Worm (Caenorhabditis elegans) whole organism, young adult: ENCODE measurements around the gene F38B2.6.

Source experiments
- B0261.1 ChIP-seq: sonication (generic microtip); optimal IDR thresholded peaks from 2 replicates; lab custom pipeline; 2016; ENCODE audit warnings: mild to moderate bottlenecking, missing genetic modification characterization, moderate library complexity, missing compliant biosample characterization
- F10E7.11 ChIP-seq: sonication (generic microtip); optimal IDR thresholded peaks from 2 replicates; lab custom pipeline; 2017; ENCODE audit warnings: mild to moderate bottlenecking, missing genetic modification characterization, moderate library complexity, missing compliant biosample characterization
- F55B11.4 ChIP-seq: sonication (generic microtip); optimal IDR thresholded peaks from 2 replicates; lab custom pipeline; 2016; ENCODE audit warnings: missing compliant biosample characterization, missing genetic modification characterization, borderline replicate concordance; ENCODE audit not compliant: insufficient read depth
- F57A8.1 ChIP-seq: fragments of 200-800 bp; sonication (Bioruptor generic); optimal IDR thresholded peaks from 2 replicates; lab custom pipeline; 2018; ENCODE audit warnings: mild to moderate bottlenecking, missing genetic modification characterization, moderate library complexity, missing compliant biosample characterization
- K12H6.12 ChIP-seq: fragments of 200-800 bp; sonication (Bioruptor generic); optimal IDR thresholded peaks from 2 replicates; lab custom pipeline; 2018; ENCODE audit warnings: mild to moderate bottlenecking, missing genetic modification characterization, missing compliant biosample characterization
- T26A5.8 ChIP-seq: sonication (generic microtip); optimal IDR thresholded peaks from 2 replicates; lab custom pipeline; 2016; ENCODE audit warnings: missing genetic modification characterization, missing compliant biosample characterization
- Y53F4B.3 ChIP-seq: fragments of 200-800 bp; sonication (Bioruptor generic); IDR thresholded peaks from 2 replicates; pipeline ENCODE4 v1.3.6; 2022; ENCODE audit warnings: missing genetic modification reagents, missing genetic modification characterization, missing compliant biosample characterization
- ZK185.1 ChIP-seq: sonication (generic microtip); optimal IDR thresholded peaks from 2 replicates; lab custom pipeline; 2016; ENCODE audit warnings: mild to moderate bottlenecking, missing genetic modification characterization, missing compliant biosample characterization; ENCODE audit not compliant: poor library complexity, severe bottlenecking
- attf-5 ChIP-seq: fragments of 200-800 bp; sonication (Bioruptor generic); optimal IDR thresholded peaks from 2 replicates; lab custom pipeline; 2018; ENCODE audit warnings: mild to moderate bottlenecking, missing genetic modification characterization, missing compliant biosample characterization
- attf-6 ChIP-seq: fragments of 200-800 bp; sonication (Bioruptor generic); IDR thresholded peaks from 2 replicates; pipeline ENCODE4 v1.3.6; 2022; ENCODE audit warnings: missing genetic modification reagents, missing genetic modification characterization, missing compliant biosample characterization
- bed-1 ChIP-seq: fragments of 200-800 bp; sonication (Bioruptor generic); IDR thresholded peaks from 2 replicates; pipeline ENCODE4 v1.3.6; 2022; ENCODE audit warnings: missing genetic modification reagents, missing genetic modification characterization, missing compliant biosample characterization
- bed-2 ChIP-seq: fragments of 200-800 bp; sonication (Bioruptor generic); IDR thresholded peaks from 2 replicates; pipeline ENCODE4 v1.3.6; 2022; ENCODE audit warnings: missing genetic modification reagents, missing genetic modification characterization, missing compliant biosample characterization
- cebp-1 ChIP-seq, 2 experiments: fragments of 200-800 bp in 1 of 2; sonication (Bioruptor generic) in 1 of 2; sonication (generic microtip) in 1 of 2; IDR thresholded peaks in 1 of 2; optimal IDR thresholded peaks in 1 of 2; 2 replicates each; pipeline versions ENCODE4 v1.3.6 to Lab custom; 2017 to 2022; ENCODE audit warnings: missing compliant biosample characterization in 2 of 2, missing genetic modification characterization in 2 of 2, mild to moderate bottlenecking in 1 of 2, missing genetic modification reagents in 1 of 2, moderate library complexity in 1 of 2
- ceh-27 ChIP-seq: fragments of 200-800 bp; sonication (Bioruptor generic); optimal IDR thresholded peaks from 2 replicates; lab custom pipeline; 2018; ENCODE audit warnings: mild to moderate bottlenecking, missing genetic modification characterization, moderate library complexity, missing compliant biosample characterization
- ceh-40 ChIP-seq: fragments of 200-800 bp; sonication (Bioruptor generic); IDR thresholded peaks from 2 replicates; pipeline ENCODE4 v1.3.6; 2022; ENCODE audit warnings: missing genetic modification characterization, missing compliant biosample characterization
- egrh-3 ChIP-seq: fragments of 200-800 bp; sonication (Bioruptor generic); IDR thresholded peaks from 2 replicates; pipeline ENCODE4 v1.3.6; 2022; ENCODE audit warnings: missing genetic modification reagents, missing genetic modification characterization, missing compliant biosample characterization
- ets-4 ChIP-seq: fragments of 200-800 bp; sonication (Bioruptor generic); optimal IDR thresholded peaks from 2 replicates; lab custom pipeline; 2018; ENCODE audit warnings: mild to moderate bottlenecking, missing genetic modification characterization, missing compliant biosample characterization
- hmg-1.2 ChIP-seq: fragments of 200-800 bp; sonication (Bioruptor generic); IDR thresholded peaks from 2 replicates; pipeline ENCODE4 v1.3.6; 2022; ENCODE audit warnings: missing genetic modification reagents, missing genetic modification characterization, missing compliant biosample characterization
- hmg-20 ChIP-seq: fragments of 200-800 bp; sonication (Bioruptor generic); IDR thresholded peaks from 2 replicates; pipeline ENCODE4 v1.3.6; 2022; ENCODE audit warnings: missing genetic modification reagents, missing genetic modification characterization, missing compliant biosample characterization
- hsf-1 ChIP-seq: fragments of 200-800 bp; sonication (Bioruptor generic); IDR thresholded peaks from 2 replicates; pipeline ENCODE4 v1.3.6; 2022; ENCODE audit warnings: missing genetic modification reagents, missing genetic modification characterization, missing compliant biosample characterization
- let-607 ChIP-seq, 2 experiments: fragments of 200-800 bp in 1 of 2; sonication (Bioruptor generic) in 1 of 2; sonication (generic microtip) in 1 of 2; optimal IDR thresholded peaks; 2 replicates each; lab custom pipeline; 2016 to 2018; ENCODE audit warnings: mild to moderate bottlenecking in 2 of 2, missing compliant biosample characterization in 2 of 2, missing genetic modification characterization in 2 of 2, moderate library complexity in 2 of 2, missing genotype in 1 of 2
- lin-35 ChIP-seq, 3 experiments: fragments of 150-350 bp in 2 of 3; sonication (generic microtip) in 1 of 3; optimal IDR thresholded peaks; 2 replicates each; lab custom pipeline; 2014 to 2018; ENCODE audit warnings: missing biosample characterization in 3 of 3, missing genetic modification characterization in 3 of 3, missing genetic modification reagents in 3 of 3
- lin-40 ChIP-seq: sonication (generic microtip); optimal IDR thresholded peaks from 2 replicates; lab custom pipeline; 2016; ENCODE audit warnings: missing genetic modification characterization, mild to moderate bottlenecking, missing compliant biosample characterization, missing genotype, missing genetic modification reagents
- madf-10 ChIP-seq: sonication (generic microtip); optimal IDR thresholded peaks from 2 replicates; lab custom pipeline; 2016; ENCODE audit warnings: mild to moderate bottlenecking, missing genetic modification characterization, missing compliant biosample characterization
- madf-8 ChIP-seq: fragments of 200-800 bp; sonication (Bioruptor generic); conservative IDR thresholded peaks from 2 replicates; pipeline ENCODE4 v1.3.6; 2022; ENCODE audit warnings: missing genetic modification reagents, missing genetic modification characterization, missing compliant biosample characterization
- mcd-1 ChIP-seq: fragments of 200-800 bp; sonication (Bioruptor generic); IDR thresholded peaks from 2 replicates; pipeline ENCODE4 v1.3.6; 2022; ENCODE audit warnings: missing genetic modification reagents, missing genetic modification characterization, missing compliant biosample characterization
- mes-4 ChIP-seq: sonication (generic microtip); optimal IDR thresholded peaks from 2 replicates; lab custom pipeline; 2016; ENCODE audit warnings: missing genotype, missing genetic modification characterization, missing compliant biosample characterization
- mxl-1 ChIP-seq: sonication (generic microtip); optimal IDR thresholded peaks from 2 replicates; lab custom pipeline; 2016; ENCODE audit warnings: missing genetic modification characterization, missing compliant biosample characterization
- nfya-1 ChIP-seq: sonication (generic microtip); optimal IDR thresholded peaks from 2 replicates; lab custom pipeline; 2017; ENCODE audit warnings: antibody characterized with exemption, missing compliant biosample characterization, missing genetic modification characterization, borderline replicate concordance; ENCODE audit not compliant: insufficient read depth
- nhr-179 ChIP-seq: sonication (generic microtip); optimal IDR thresholded peaks from 2 replicates; lab custom pipeline; 2016; ENCODE audit warnings: mild to moderate bottlenecking, missing genetic modification characterization, missing compliant biosample characterization
- nhr-80 ChIP-seq: sonication (generic microtip); optimal IDR thresholded peaks from 2 replicates; lab custom pipeline; 2016; ENCODE audit warnings: missing genetic modification characterization, missing compliant biosample characterization
- pha-4 ChIP-seq: fragments of 150-350 bp; sonication (generic microtip); optimal IDR thresholded peaks from 2 replicates; lab custom pipeline; 2014; ENCODE audit warnings: missing biosample characterization, missing genetic modification reagents, missing genetic modification characterization
- repo-1 ChIP-seq: sonication (generic microtip); optimal IDR thresholded peaks from 2 replicates; lab custom pipeline; 2017; ENCODE audit warnings: mild to moderate bottlenecking, missing genetic modification characterization, missing compliant biosample characterization
- somi-1 ChIP-seq: fragments of 200-800 bp; sonication (Bioruptor generic); optimal IDR thresholded peaks from 2 replicates; lab custom pipeline; 2018; ENCODE audit warnings: mild to moderate bottlenecking, missing genetic modification characterization, missing compliant biosample characterization
- tbp1 ChIP-seq: fragments of 200-800 bp; sonication (Bioruptor generic); optimal IDR thresholded peaks from 2 replicates; lab custom pipeline; 2018; ENCODE audit warnings: mild to moderate bottlenecking, missing genetic modification characterization, missing compliant biosample characterization
- tlf-1 ChIP-seq: fragments of 200-800 bp; sonication (Bioruptor generic); optimal IDR thresholded peaks from 2 replicates; lab custom pipeline; 2018; ENCODE audit warnings: mild to moderate bottlenecking, missing genetic modification characterization, missing compliant biosample characterization
- zfh-2 ChIP-seq: fragments of 200-800 bp; sonication (Bioruptor generic); conservative IDR thresholded peaks from 2 replicates; pipeline ENCODE4 v1.3.6; 2022; ENCODE audit warnings: missing genetic modification reagents, missing genetic modification characterization, missing compliant biosample characterization
- ztf-18 ChIP-seq: sonication (generic microtip); optimal IDR thresholded peaks from 2 replicates; lab custom pipeline; 2016; ENCODE audit warnings: missing genotype, mild to moderate bottlenecking, missing genetic modification characterization, missing compliant biosample characterization
- ztf-22 ChIP-seq: fragments of 200-800 bp; sonication (Bioruptor generic); optimal IDR thresholded peaks from 2 replicates; lab custom pipeline; 2018; ENCODE audit warnings: mild to moderate bottlenecking, missing genetic modification characterization, moderate library complexity, missing compliant biosample characterization

F38B2.6 gene

ce11 chrX:11266711-11267110 lies 14.3 kb downstream of the F38B2.6 start, which contains the start of gene C03A3.9:
Gene C03A3.9 (plus strand): TSS chrX:11267011.
- TF ChIP-seq mxl-1 (tag; lab: Kevin White, UChicago): no peak
- no peak for TF ChIP-seq zfh-2 (GFP tag; lab: Robert Waterston, UW)
- TF ChIP-seq Y53F4B.3 (GFP tag; lab: Robert Waterston, UW): no peak
- no peak for TF ChIP-seq hsf-1 (GFP tag; lab: Robert Waterston, UW)
- TF ChIP-seq lin-35 (GFP tag; optimal IDR thresholded peaks at IDR 0.05; lab: Kevin White, UChicago): no peak
- TF ChIP-seq ceh-27 (GFP tag; lab: Kevin White, UChicago): no peak
- no peak for TF ChIP-seq let-607 (tag; optimal IDR thresholded peaks at IDR 0.05; lab: Kevin White, UChicago)
- TF ChIP-seq ztf-22 (GFP tag; lab: Kevin White, UChicago): no peak
- TF ChIP-seq tbp1: no peak
- TF ChIP-seq bed-2 (GFP tag; lab: Robert Waterston, UW): no peak
- no peak for TF ChIP-seq mes-4 (tag; lab: Kevin White, UChicago)
- no peak for TF ChIP-seq ztf-18 (tag; lab: Kevin White, UChicago)
- TF ChIP-seq madf-10 (tag; lab: Kevin White, UChicago): no peak
- TF ChIP-seq F55B11.4 (tag; lab: Kevin White, UChicago): no peak

- TF ChIP-seq tlf-1 (GFP tag; lab: Kevin White, UChicago) (no peak), pha-4 (tag; lab: Kevin White, UChicago) (no peak), cebp-1 (GFP tag; IDR thresholded peaks at IDR 0.05; lab: Robert Waterston, UW) (no peak), cebp-1 (tag; optimal IDR thresholded peaks at IDR 0.05; lab: Kevin White, UChicago) (no peak), ets-4 (GFP tag; lab: Kevin White, UChicago) (peak; percentile 33), T26A5.8 (tag; lab: Kevin White, UChicago) (no peak), nfya-1 (tag; lab: Kevin White, UChicago) (no peak), nhr-80 (tag; lab: Kevin White, UChicago) (peak; percentile 92), repo-1 (tag; lab: Kevin White, UChicago) (no peak), F57A8.1 (GFP tag; lab: Kevin White, UChicago) (no peak), hmg-20 (GFP tag; lab: Robert Waterston, UW) (no peak)
Measured at ce11 chrX:11264715-11265114, 16.3 kb downstream of the F38B2.6 start.

- TF ChIP-seq F10E7.11 (tag; lab: Kevin White, UChicago) (no peak), madf-8 (GFP tag; lab: Robert Waterston, UW) (no peak), attf-5 (GFP tag; lab: Kevin White, UChicago) (peak; percentile 20), egrh-3 (GFP tag; lab: Robert Waterston, UW) (no peak), somi-1 (GFP tag; lab: Kevin White, UChicago) (peak; percentile 15), lin-35 (GFP tag; optimal IDR thresholded peaks at IDR 0.05; lab: Kevin White, UChicago) (peak in 2 of 3 experiments; percentile 19 to 45), ZK185.1 (tag; lab: Kevin White, UChicago) (peak; percentile 13), hmg-1.2 (GFP tag; lab: Robert Waterston, UW) (peak; percentile 45; the same call in 1 of the 2 replicates), K12H6.12 (tag; lab: Kevin White, UChicago) (peak; percentile 69), lin-40 (tag; lab: Kevin White, UChicago) (peak; percentile 33), mcd-1 (peak; percentile 82), ceh-27 (GFP tag; lab: Kevin White, UChicago) (peak; percentile 49), bed-1 (0 out of 2 replicates have a peak, but pooled peaks have one; percentile 60), B0261.1 (tag; lab: Kevin White, UChicago) (no peak), nhr-80 (tag; lab: Kevin White, UChicago) (peak; percentile 49), nhr-179 (tag; lab: Kevin White, UChicago) (no peak), ceh-40 (GFP tag; lab: Robert Waterston, UW) (no peak), attf-6 (GFP tag; lab: Robert Waterston, UW) (no peak)
Measured at ce11 chrX:11262319-11263074, 18.6 kb downstream of the F38B2.6 start, which contains the start of gene C03A3.2. Gene C03A3.2 (plus strand): TSS chrX:11262848.
